Worm (Caenorhabditis elegans) whole organism, L1 larva: ENCODE results near the gene ZK1248.15.
A peak's percentile ranks its signal among the peaks of the same experiment; 100 is the strongest.

Source experiments
- C16A3.4 ChIP-seq: fragments of 150-350 bp; optimal IDR thresholded peaks from 2 replicates; lab custom pipeline; 2014; ENCODE audit warnings: missing biosample characterization, missing genetic modification characterization
- C34B4.2 ChIP-seq: sonication (generic microtip); optimal IDR thresholded peaks from 2 replicates; lab custom pipeline; 2017; ENCODE audit warnings: mild to moderate bottlenecking, missing genetic modification characterization, missing compliant biosample characterization
- Y116A8C.19 ChIP-seq: sonication (generic microtip); optimal IDR thresholded peaks from 2 replicates; lab custom pipeline; 2016; ENCODE audit warnings: missing compliant biosample characterization, missing genetic modification characterization, borderline replicate concordance
- blmp-1 ChIP-seq: fragments of 150-350 bp; optimal IDR thresholded peaks from 2 replicates; lab custom pipeline; 2014; ENCODE audit warnings: missing biosample characterization, missing genetic modification characterization
- ceh-8 ChIP-seq: fragments of 200-800 bp; sonication (Bioruptor generic); optimal IDR thresholded peaks from 2 replicates; lab custom pipeline; 2018; ENCODE audit warnings: mild to moderate bottlenecking, missing genetic modification characterization, moderate library complexity, missing compliant biosample characterization
- ceh-82 ChIP-seq, 3 experiments: fragments of 150-350 bp in 1 of 3; sonication (generic microtip) in 2 of 3; optimal IDR thresholded peaks; 2 replicates each; lab custom pipeline; 2014 to 2017; ENCODE audit warnings: missing biosample characterization in 3 of 3, missing genetic modification characterization in 3 of 3
- ceh-88 ChIP-seq: fragments of 200-800 bp; sonication (Bioruptor generic); IDR thresholded peaks from 2 replicates; pipeline ENCODE4 v1.3.6; 2022; ENCODE audit warnings: missing genetic modification characterization, missing compliant biosample characterization
- efl-1 ChIP-seq, 4 experiments: fragments of 150-350 bp; optimal IDR thresholded peaks in 3 of 4; peaks in 1 of 4; 1 replicate in 1 of 4; 2 replicates in 3 of 4; lab custom pipeline; 2014; ENCODE audit warnings: missing biosample characterization in 2 of 4, missing genetic modification characterization in 2 of 4, missing genetic modification reagents in 2 of 4
- efl-3 ChIP-seq: fragments of 200-800 bp; sonication (Bioruptor generic); optimal IDR thresholded peaks from 2 replicates; lab custom pipeline; 2018; ENCODE audit warnings: mild to moderate bottlenecking, missing genetic modification characterization, missing compliant biosample characterization
- egl-27 ChIP-seq, 2 experiments: fragments of 150-350 bp in 1 of 2; sonication (generic microtip); optimal IDR thresholded peaks; 3 replicates each; lab custom pipeline; 2017 to 2018; ENCODE audit warnings: missing biosample characterization in 2 of 2, missing genetic modification characterization in 2 of 2, missing genetic modification reagents in 2 of 2
- elt-2 ChIP-seq: sonication (generic microtip); optimal IDR thresholded peaks from 2 replicates; lab custom pipeline; 2016; ENCODE audit warnings: missing genetic modification characterization, mild to moderate bottlenecking, inconsistent platforms, missing compliant biosample characterization, missing genetic modification reagents
- elt-3 ChIP-seq, 6 experiments: fragments of 150-350 bp in 1 of 6; sonication (generic microtip); optimal IDR thresholded peaks; 2 replicates each; lab custom pipeline; 2017 to 2018; ENCODE audit warnings: missing biosample characterization in 6 of 6, missing genetic modification characterization in 6 of 6, inconsistent platforms in 1 of 6
- ets-5 ChIP-seq: fragments of 200-800 bp; sonication (Bioruptor generic); IDR thresholded peaks from 2 replicates; pipeline ENCODE4 v1.3.6; 2022; ENCODE audit warnings: missing genetic modification characterization, missing compliant biosample characterization
- fkh-10 ChIP-seq: sonication (generic microtip); optimal IDR thresholded peaks from 2 replicates; lab custom pipeline; 2017; ENCODE audit warnings: missing biosample characterization, missing genetic modification reagents, missing genetic modification characterization
- fkh-8 ChIP-seq: sonication (generic microtip); optimal IDR thresholded peaks from 2 replicates; lab custom pipeline; 2016; ENCODE audit warnings: mild to moderate bottlenecking, missing genetic modification characterization, missing compliant biosample characterization
- grh-1 ChIP-seq: fragments of 200-800 bp; sonication (Bioruptor generic); IDR thresholded peaks from 2 replicates; pipeline ENCODE4 v1.3.6; 2022; ENCODE audit warnings: missing genetic modification reagents, missing genetic modification characterization, missing compliant biosample characterization
- hlh-4 ChIP-seq: sonication (generic microtip); optimal IDR thresholded peaks from 2 replicates; lab custom pipeline; 2016; ENCODE audit warnings: mild to moderate bottlenecking, missing genetic modification characterization, missing compliant biosample characterization
- hpl-2 ChIP-seq: fragments of 150-350 bp; optimal IDR thresholded peaks from 2 replicates; lab custom pipeline; 2014; ENCODE audit warnings: missing biosample characterization, missing genetic modification reagents, missing genetic modification characterization
- irx-1 ChIP-seq: sonication (generic microtip); optimal IDR thresholded peaks from 2 replicates; lab custom pipeline; 2016; ENCODE audit warnings: missing genetic modification characterization, missing compliant biosample characterization
- isw-1 ChIP-seq: fragments of 200-800 bp; sonication (Bioruptor generic); IDR thresholded peaks from 2 replicates; pipeline ENCODE4 v1.3.6; 2022; ENCODE audit warnings: missing genetic modification characterization, missing compliant biosample characterization
- jun-1 ChIP-seq: fragments of 150-350 bp; optimal IDR thresholded peaks from 2 replicates; lab custom pipeline; 2014; ENCODE audit warnings: missing biosample characterization, missing genetic modification reagents, missing genetic modification characterization
- lin-14 ChIP-seq: fragments of 200-800 bp; sonication (Bioruptor generic); optimal IDR thresholded peaks from 2 replicates; lab custom pipeline; 2018; ENCODE audit warnings: mild to moderate bottlenecking, missing genetic modification characterization, moderate library complexity, missing compliant biosample characterization
- lin-15B ChIP-seq: fragments of 150-350 bp; sonication (generic microtip); optimal IDR thresholded peaks from 3 replicates; lab custom pipeline; 2014; ENCODE audit warnings: missing biosample characterization, missing genetic modification characterization
- lin-35 ChIP-seq, 2 experiments: fragments of 150-350 bp; optimal IDR thresholded peaks; 2 replicates each; lab custom pipeline; 2014; ENCODE audit warnings: missing biosample characterization in 2 of 2, missing genetic modification characterization in 2 of 2, missing genetic modification reagents in 2 of 2
- lin-39 ChIP-seq: fragments of 150-350 bp; optimal IDR thresholded peaks from 2 replicates; lab custom pipeline; 2014; ENCODE audit warnings: missing biosample characterization, missing genetic modification reagents, missing genetic modification characterization
- lsy-2 ChIP-seq, 2 experiments: fragments of 150-350 bp; optimal IDR thresholded peaks; 2 replicates each; lab custom pipeline; 2014; ENCODE audit warnings: missing biosample characterization in 2 of 2, missing genetic modification characterization in 2 of 2
- mdl-1 ChIP-seq, 2 experiments: fragments of 150-350 bp; optimal IDR thresholded peaks; 2 replicates each; lab custom pipeline; 2014 to 2017; ENCODE audit warnings: missing biosample characterization in 2 of 2, missing genetic modification characterization in 2 of 2, inconsistent platforms in 1 of 2
- nhr-19 ChIP-seq: fragments of 200-800 bp; sonication (Bioruptor generic); conservative IDR thresholded peaks from 2 replicates; pipeline ENCODE4 v1.3.6; 2022; ENCODE audit warnings: missing genetic modification characterization, missing compliant biosample characterization
- nhr-20 ChIP-seq: sonication (generic microtip); optimal IDR thresholded peaks from 2 replicates; lab custom pipeline; 2016; ENCODE audit warnings: mild to moderate bottlenecking, missing genetic modification characterization, missing compliant biosample characterization
- nhr-28 ChIP-seq: fragments of 150-350 bp; optimal IDR thresholded peaks from 2 replicates; lab custom pipeline; 2014; ENCODE audit warnings: missing biosample characterization, missing genetic modification characterization
- nhr-47 ChIP-seq: sonication (generic microtip); optimal IDR thresholded peaks from 2 replicates; lab custom pipeline; 2016; ENCODE audit warnings: mild to moderate bottlenecking, missing genetic modification characterization, moderate library complexity, missing compliant biosample characterization
- nhr-71 ChIP-seq: sonication (generic microtip); optimal IDR thresholded peaks from 2 replicates; lab custom pipeline; 2016; ENCODE audit warnings: mild to moderate bottlenecking, missing genetic modification characterization, moderate library complexity, missing compliant biosample characterization
- nhr-76 ChIP-seq: sonication (generic microtip); optimal IDR thresholded peaks from 2 replicates; lab custom pipeline; 2017; ENCODE audit warnings: missing biosample characterization, missing genetic modification characterization
- nhr-77 ChIP-seq: fragments of 150-350 bp; optimal IDR thresholded peaks from 2 replicates; lab custom pipeline; 2014; ENCODE audit warnings: missing biosample characterization, missing genetic modification characterization
- nhr-85 ChIP-seq: sonication (generic microtip); peaks from one replicate; lab custom pipeline; 2016; ENCODE audit warnings: missing genetic modification characterization, inconsistent platforms, missing compliant biosample characterization
- nhr-90 ChIP-seq: sonication (generic microtip); optimal IDR thresholded peaks from 2 replicates; lab custom pipeline; 2016; ENCODE audit warnings: mild to moderate bottlenecking, missing genetic modification characterization, missing compliant biosample characterization; ENCODE audit not compliant: poor library complexity
- pag-3 ChIP-seq: sonication (generic microtip); optimal IDR thresholded peaks from 2 replicates; lab custom pipeline; 2017; ENCODE audit warnings: missing genetic modification characterization, mild to moderate bottlenecking, missing compliant biosample characterization, antibody characterized with exemption, borderline replicate concordance; ENCODE audit not compliant: insufficient read depth
- pax-3 ChIP-seq: fragments of 200-800 bp; sonication (Bioruptor generic); optimal IDR thresholded peaks from 2 replicates; lab custom pipeline; 2018; ENCODE audit warnings: mild to moderate bottlenecking, missing genetic modification characterization, moderate library complexity, missing compliant biosample characterization
- skn-1 ChIP-seq: fragments of 150-350 bp; optimal IDR thresholded peaks from 2 replicates; lab custom pipeline; 2014; ENCODE audit warnings: missing biosample characterization, missing genetic modification characterization
- snu-23 ChIP-seq: sonication (generic microtip); optimal IDR thresholded peaks from 2 replicates; lab custom pipeline; 2016; ENCODE audit warnings: missing genetic modification characterization, missing compliant biosample characterization
- sox-4 ChIP-seq: sonication (generic microtip); optimal IDR thresholded peaks from 2 replicates; lab custom pipeline; 2016; ENCODE audit warnings: missing genetic modification characterization, missing compliant biosample characterization
- sptf-1 ChIP-seq: fragments of 150-350 bp; optimal IDR thresholded peaks from 2 replicates; lab custom pipeline; 2014; ENCODE audit warnings: missing biosample characterization, missing genetic modification characterization
- tbx-2 ChIP-seq: sonication (generic microtip); optimal IDR thresholded peaks from 2 replicates; lab custom pipeline; 2016; ENCODE audit warnings: missing genetic modification characterization, missing compliant biosample characterization
- unc-30 ChIP-seq: sonication (generic microtip); optimal IDR thresholded peaks from 2 replicates; lab custom pipeline; 2017; ENCODE audit warnings: missing biosample characterization, missing genetic modification characterization
- unc-98 ChIP-seq: fragments of 200-800 bp; sonication (Bioruptor generic); IDR thresholded peaks from 2 replicates; pipeline ENCODE4 v1.3.6; 2022; ENCODE audit warnings: missing genetic modification characterization, missing compliant biosample characterization
- xbp-1 ChIP-seq: sonication (generic microtip); optimal IDR thresholded peaks from 2 replicates; lab custom pipeline; 2016; ENCODE audit warnings: missing genetic modification characterization, missing compliant biosample characterization
- zag-1 ChIP-seq: fragments of 150-350 bp; optimal IDR thresholded peaks from 2 replicates; lab custom pipeline; 2014; ENCODE audit warnings: missing biosample characterization, missing genetic modification characterization
- zip-4 ChIP-seq: fragments of 200-800 bp; sonication (Bioruptor generic); optimal IDR thresholded peaks from 2 replicates; lab custom pipeline; 2018; ENCODE audit warnings: mild to moderate bottlenecking, missing genetic modification characterization, moderate library complexity, missing compliant biosample characterization

The ZK1248.15 gene

DNA sequence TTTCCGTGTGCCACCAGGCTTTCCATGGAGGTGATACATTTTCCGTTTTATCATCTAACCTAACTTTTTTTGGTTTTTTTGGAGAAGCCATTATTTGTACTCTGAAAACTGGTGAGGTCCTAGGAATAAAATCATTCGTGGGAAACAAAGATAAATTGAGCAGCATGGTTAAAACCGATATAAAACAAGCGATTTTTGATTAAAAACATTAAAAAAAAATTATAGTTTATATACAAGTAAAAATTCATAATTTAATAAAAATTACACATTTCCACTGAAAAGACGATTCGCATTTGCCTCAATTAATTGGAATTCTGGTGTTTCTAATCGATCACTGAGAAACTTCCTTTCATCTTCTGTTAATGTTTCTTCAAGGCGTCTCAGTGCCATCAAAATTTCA, at the start of gene ZK1248.15:
ZK1248.15 (minus strand) TSS at position 101 of the 400 bp plus-strand sequence.
- no peak for TF ChIP-seq fkh-10
- TF ChIP-seq lin-39 (tag; lab: Kevin White, UChicago), result no peak
- no peak for TF ChIP-seq nhr-76 (tag; lab: Kevin White, UChicago)
- TF ChIP-seq unc-30 (tag; lab: Kevin White, UChicago), result no peak
- TF ChIP-seq ceh-82 (tag; optimal IDR thresholded peaks at IDR 0.05; lab: Kevin White, UChicago), result no peak
- no peak for TF ChIP-seq nhr-71
- no peak for TF ChIP-seq efl-3 (GFP tag; lab: Kevin White, UChicago)
- no peak for TF ChIP-seq isw-1

DNA sequence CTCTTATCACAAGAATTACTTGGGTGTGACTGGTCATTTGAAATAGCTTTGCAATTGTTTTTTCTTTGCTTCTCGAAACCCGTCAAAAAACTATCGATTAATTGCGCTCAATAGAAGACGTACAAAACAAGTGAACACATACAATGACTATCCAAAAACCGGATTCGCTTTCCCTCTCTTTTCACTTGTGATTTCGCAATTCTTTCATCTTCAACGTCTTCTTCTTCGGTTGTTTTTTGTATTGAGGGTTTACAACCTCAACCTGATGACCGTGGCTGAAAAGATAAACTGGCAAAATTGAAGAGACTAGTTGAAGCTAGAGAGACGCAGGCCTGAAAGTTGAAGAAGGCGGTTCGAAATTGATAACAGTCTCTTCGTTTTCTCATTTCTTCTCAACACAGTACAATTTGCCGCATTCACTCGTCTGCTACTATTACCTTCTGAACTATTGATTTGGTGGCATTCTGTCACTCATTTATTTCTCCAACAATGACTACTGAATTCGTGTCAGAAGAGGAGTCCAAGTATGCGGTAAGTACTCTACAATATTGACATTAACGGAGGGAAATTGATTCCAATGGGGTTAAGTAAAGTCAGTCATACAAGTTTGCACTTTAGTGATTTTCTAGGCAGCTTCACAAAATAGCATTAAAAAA, 47.7 kb upstream of the ZK1248.15 start:
- TF ChIP-seq sox-4 (tag; lab: Kevin White, UChicago) (no peak), lin-35 (GFP tag; optimal IDR thresholded peaks at IDR 0.05; lab: Kevin White, UChicago) (peak in 1 of 2 experiments; percentile 58), ets-5 (GFP tag; lab: Robert Waterston, UW) (no peak), nhr-90 (tag; lab: Kevin White, UChicago) (peak; percentile 5), zip-4 (peak; percentile 28), ceh-88 (GFP tag; lab: Robert Waterston, UW) (no peak), fkh-8 (tag; lab: Kevin White, UChicago) (no peak), xbp-1 (tag; lab: Kevin White, UChicago) (no peak), nhr-85 (tag; lab: Kevin White, UChicago) (peak; percentile 88), elt-3 (tag; optimal IDR thresholded peaks at IDR 0.05; lab: Kevin White, UChicago) (peak in 5 of 6 experiments; percentile 21 to 96 (median 35)), irx-1 (no peak), isw-1 (no peak), Y116A8C.19 (tag; lab: Kevin White, UChicago) (no peak), nhr-28 (tag; lab: Kevin White, UChicago) (no peak), tbx-2 (tag; lab: Kevin White, UChicago) (no peak), mdl-1 (tag; optimal IDR thresholded peaks at IDR 0.05; lab: Kevin White, UChicago) (peak in 1 of 2 experiments; percentile 15), unc-98 (GFP tag; lab: Robert Waterston, UW) (no peak), efl-3 (GFP tag; lab: Kevin White, UChicago) (no peak), hlh-4 (tag; lab: Kevin White, UChicago) (no peak), zag-1 (tag; lab: Kevin White, UChicago) (no peak), nhr-71 (peak; percentile 6), egl-27 (tag; optimal IDR thresholded peaks at IDR 0.05; lab: Kevin White, UChicago) (no peak), pag-3 (tag; lab: Kevin White, UChicago) (peak; percentile 57), nhr-20 (tag; lab: Kevin White, UChicago) (no peak), lin-14 (peak; percentile 68), jun-1 (tag; lab: Kevin White, UChicago) (peak; percentile 46), grh-1 (GFP tag; lab: Robert Waterston, UW) (no peak; the same call in 1 of the 2 replicates), skn-1 (no peak), lsy-2 (tag; optimal IDR thresholded peaks at IDR 0.05; lab: Kevin White, UChicago) (peak in 1 of 2 experiments; percentile 33), ceh-8 (GFP tag; lab: Kevin White, UChicago) (no peak), pax-3 (no peak), nhr-76 (tag; lab: Kevin White, UChicago) (no peak), nhr-77 (tag; lab: Kevin White, UChicago) (no peak), snu-23 (GFP tag; lab: Kevin White, UChicago) (peak; percentile 32), nhr-47 (no peak), elt-2 (tag; lab: Kevin White, UChicago) (peak; percentile 28), hpl-2 (peak; percentile 6), nhr-19 (GFP tag; lab: Robert Waterston, UW) (0 out of 2 replicates have a peak, but pooled peaks have one; percentile 23), sptf-1 (tag; lab: Kevin White, UChicago) (no peak), ceh-82 (tag; optimal IDR thresholded peaks at IDR 0.05; lab: Kevin White, UChicago) (no peak), C34B4.2 (tag; lab: Kevin White, UChicago) (no peak), C16A3.4 (tag; lab: Kevin White, UChicago) (no peak), fkh-10 (no peak), blmp-1 (tag; lab: Kevin White, UChicago) (peak; percentile 95), lin-15B (no peak), efl-1 (optimal IDR thresholded peaks at IDR 0.05; lab: Kevin White, UChicago) (no peak), efl-1 (GFP tag; optimal IDR thresholded peaks at IDR 0.05 in 1 of 2; lab: Kevin White, UChicago) (peak in 1 of 2 experiments; percentile 90)
